Worm (Caenorhabditis elegans): ENCODE results near the gene ugt-38.

ugt-38 gene

DNA sequence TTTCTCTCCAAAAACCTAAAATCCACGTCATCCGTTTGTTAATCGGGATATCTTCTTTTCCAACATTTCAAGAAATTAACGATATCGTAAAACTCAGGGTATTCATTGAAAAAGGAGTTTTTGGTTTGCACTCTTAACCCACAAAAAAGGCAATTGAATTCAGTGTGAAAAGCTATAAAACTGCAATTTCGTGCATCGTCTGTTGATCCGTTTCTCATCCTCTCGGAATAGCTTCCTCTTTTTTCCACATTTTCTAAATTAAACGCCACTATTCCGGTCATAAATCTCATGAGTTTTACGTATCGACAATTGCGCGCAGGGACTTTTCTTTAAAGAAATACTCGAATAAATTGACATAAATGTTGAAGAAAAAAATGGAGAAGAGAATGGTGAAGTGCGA lies 35.0 kb downstream of the ugt-38 start:
- TF ChIP-seq nhr-67 (tag; optimal IDR thresholded peaks at IDR 0.05) (no peak), daf-12 (tag; optimal IDR thresholded peaks at IDR 0.05) (no peak), nhr-43 (tag; optimal IDR thresholded peaks at IDR 0.05; ENCODE audit: poor library complexity, severe bottlenecking) (no peak), elt-3 (tag; optimal IDR thresholded peaks at IDR 0.05) (no peak), ZK546.5 (tag; optimal IDR thresholded peaks at IDR 0.05) (no peak), R02D3.7 (tag; optimal IDR thresholded peaks at IDR 0.05) (no peak), ceh-28 (tag; optimal IDR thresholded peaks at IDR 0.05) (no peak)

DNA sequence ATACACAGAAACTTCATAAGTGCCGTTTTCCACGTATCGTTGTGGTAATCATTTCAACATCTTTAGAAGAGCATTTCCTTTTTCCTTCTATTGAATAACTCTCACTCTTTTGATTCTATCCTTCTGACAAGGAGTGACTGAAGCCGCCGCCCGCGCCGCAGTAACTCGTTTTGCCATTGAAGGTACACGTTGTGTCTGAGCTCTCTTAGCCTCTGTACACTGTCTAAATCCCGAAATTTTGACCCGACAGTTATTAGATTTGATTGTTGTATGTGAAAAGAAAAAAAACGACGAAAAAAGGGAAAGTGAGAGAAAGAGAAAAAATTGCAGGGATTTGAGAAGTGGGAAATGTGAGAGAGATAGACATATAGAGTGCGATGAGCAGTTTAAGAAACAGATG lies 36.0 kb downstream of the ugt-38 start:
- TF ChIP-seq daf-12 (tag; optimal IDR thresholded peaks at IDR 0.05) (no peak), ZK546.5 (tag; optimal IDR thresholded peaks at IDR 0.05) (no peak), fkh-10 (GFP tag; optimal IDR thresholded peaks at IDR 0.05) (peak; percentile 76), ztf-4 (tag; optimal IDR thresholded peaks at IDR 0.05) (no peak), elt-3 (tag; optimal IDR thresholded peaks at IDR 0.05) (no peak), pha-4 (tag; optimal IDR thresholded peaks at IDR 0.05) (no peak), nhr-67 (tag; optimal IDR thresholded peaks at IDR 0.05) (no peak)

DNA sequence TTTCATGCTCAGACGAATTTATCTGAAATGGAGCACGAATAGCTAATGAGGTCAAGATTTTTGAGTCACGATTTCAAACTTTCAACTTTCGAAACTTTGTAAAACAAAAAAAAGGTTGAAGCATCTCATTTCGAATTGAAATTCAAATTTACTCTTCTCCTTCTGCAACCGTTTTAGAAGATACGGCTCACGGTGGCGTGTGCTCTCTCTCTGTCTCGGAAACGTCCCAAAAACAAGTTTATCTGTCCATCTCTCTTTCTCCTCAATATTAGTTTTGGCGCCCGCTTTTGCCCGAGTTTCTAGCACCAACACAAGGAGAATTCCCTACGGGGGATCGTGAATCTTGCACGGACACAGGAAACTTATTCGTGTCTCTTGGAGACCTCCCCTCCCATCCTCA lies 36.9 kb downstream of the ugt-38 start:
- TF ChIP-seq tbx-2 (tag; optimal IDR thresholded peaks at IDR 0.05) (no peak), fkh-10 (GFP tag; optimal IDR thresholded peaks at IDR 0.05) (peak; percentile 21)

DNA sequence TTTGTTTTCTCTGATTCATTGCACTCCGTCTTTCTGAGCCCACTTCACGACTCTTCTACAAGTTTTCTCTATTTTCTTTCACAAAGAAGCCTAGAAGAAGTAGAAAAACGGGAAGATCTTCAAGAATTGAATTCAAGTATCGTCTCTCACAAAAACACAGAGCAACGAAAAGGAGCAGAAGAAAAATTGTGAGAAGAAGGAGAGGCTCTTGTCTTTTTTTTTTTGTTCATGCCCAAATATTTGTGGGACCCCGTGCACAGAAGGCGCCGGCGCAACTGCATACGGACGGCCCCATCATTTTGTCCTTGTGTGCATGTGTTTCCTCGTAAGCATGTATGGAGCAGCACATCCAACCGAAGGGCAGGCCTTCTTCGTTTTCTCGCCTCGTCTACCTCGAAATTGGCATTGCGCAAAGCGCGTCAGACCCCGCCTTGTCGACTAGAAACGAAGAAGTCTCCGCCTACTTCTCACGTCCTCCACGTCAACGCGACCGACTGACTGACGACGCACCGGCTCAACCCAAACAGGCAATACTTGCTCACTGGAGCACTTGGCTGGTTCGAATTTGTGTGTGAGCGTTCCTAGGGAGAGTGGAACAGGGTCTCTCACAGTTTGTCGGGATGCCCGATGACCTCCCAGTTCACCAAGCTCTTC lies 40.6 kb downstream of the ugt-38 start:
- TF ChIP-seq elt-3 (tag; optimal IDR thresholded peaks at IDR 0.05): no peak
- peak; percentile 54 for TF ChIP-seq fkh-10 (GFP tag; optimal IDR thresholded peaks at IDR 0.05)

DNA sequence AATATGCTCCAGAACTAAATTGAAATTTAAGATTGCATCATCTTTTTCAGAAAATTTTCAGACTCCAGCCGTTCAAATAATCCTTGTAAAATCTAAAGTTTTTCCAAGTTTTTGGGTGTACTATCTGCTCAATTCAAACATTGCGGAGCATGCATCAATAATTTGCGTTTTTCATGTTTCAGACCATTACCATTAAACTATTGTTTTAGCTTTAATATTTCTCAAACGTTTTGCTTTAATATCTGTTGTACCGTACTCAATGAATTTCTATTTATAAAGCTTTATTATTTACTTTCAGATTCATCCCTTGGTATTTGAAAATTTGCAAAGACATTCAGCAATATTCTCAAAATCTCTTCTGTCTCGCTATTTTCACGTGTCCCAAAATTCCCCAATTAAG lies 44.0 kb downstream of the ugt-38 start, which contains the start of gene odr-2:
Gene odr-2, plus strand, starts transcription at position 301 of the 400 bp plus-strand sequence.
- TF ChIP-seq ztf-11 (tag; optimal IDR thresholded peaks at IDR 0.05) (no peak), ZK546.5 (tag; optimal IDR thresholded peaks at IDR 0.05) (no peak), lin-15B (tag; optimal IDR thresholded peaks at IDR 0.05) (no peak), unc-39 (tag; optimal IDR thresholded peaks at IDR 0.05) (no peak), ztf-4 (tag; optimal IDR thresholded peaks at IDR 0.05) (no peak), skn-1 (tag; optimal IDR thresholded peaks at IDR 0.05) (no peak), pha-4 (tag; optimal IDR thresholded peaks at IDR 0.05) (no peak), nhr-28 (tag; optimal IDR thresholded peaks at IDR 0.05) (no peak), unc-62 (GFP tag; optimal IDR thresholded peaks at IDR 0.05) (no peak), nhr-25 (tag; optimal IDR thresholded peaks at IDR 0.05) (no peak), ceh-9 (tag; optimal IDR thresholded peaks at IDR 0.05) (no peak), nhr-23 (tag; optimal IDR thresholded peaks at IDR 0.05) (no peak), nhr-237 (tag; optimal IDR thresholded peaks at IDR 0.05) (no peak)

DNA sequence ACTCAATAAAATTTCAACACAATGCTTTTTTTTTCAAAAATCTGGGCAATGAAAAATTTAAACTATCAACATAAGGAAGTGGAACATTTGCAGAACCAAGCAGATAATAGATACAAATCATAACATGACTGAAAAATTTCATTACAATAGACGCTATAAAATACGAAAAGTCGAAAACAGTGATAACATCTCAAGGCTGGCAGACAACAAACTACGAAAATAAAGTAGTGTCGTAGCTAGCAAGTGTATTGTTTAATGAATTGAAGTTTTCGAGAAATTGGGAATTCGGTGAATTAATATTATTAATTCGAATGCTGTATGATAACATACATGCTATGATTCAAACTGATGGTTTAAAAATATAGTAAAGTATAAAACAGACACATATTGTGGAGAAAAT lies 50.5 kb downstream of the ugt-38 start:
- TF ChIP-seq nhr-76 (tag; optimal IDR thresholded peaks at IDR 0.05): no peak
- no peak for TF ChIP-seq elt-2 (tag; optimal IDR thresholded peaks at IDR 0.05)
- TF ChIP-seq unc-62 (GFP tag; optimal IDR thresholded peaks at IDR 0.05): no peak
- TF ChIP-seq unc-39 (tag; optimal IDR thresholded peaks at IDR 0.05): no peak
- no peak for TF ChIP-seq nhr-77 (tag; optimal IDR thresholded peaks at IDR 0.05)
- no peak for TF ChIP-seq nhr-43 (tag; optimal IDR thresholded peaks at IDR 0.05; ENCODE audit: poor library complexity, severe bottlenecking)
- no peak for TF ChIP-seq nhr-237 (tag; optimal IDR thresholded peaks at IDR 0.05)
- TF ChIP-seq lin-39 (tag; optimal IDR thresholded peaks at IDR 0.05): no peak
- no peak for TF ChIP-seq egl-5 (tag; optimal IDR thresholded peaks at IDR 0.05)
- no peak for TF ChIP-seq nhr-23 (tag; optimal IDR thresholded peaks at IDR 0.05)
- no peak for TF ChIP-seq ceh-9 (tag; optimal IDR thresholded peaks at IDR 0.05)
- TF ChIP-seq tbx-2 (tag; optimal IDR thresholded peaks at IDR 0.05): no peak
- no peak for TF ChIP-seq pha-4 (tag; optimal IDR thresholded peaks at IDR 0.05)
- TF ChIP-seq elt-3 (tag; optimal IDR thresholded peaks at IDR 0.05): no peak
- no peak for TF ChIP-seq nhr-25 (tag; optimal IDR thresholded peaks at IDR 0.05)
- TF ChIP-seq mml-1 (tag; optimal IDR thresholded peaks at IDR 0.05): no peak
- TF ChIP-seq skn-1 (tag; optimal IDR thresholded peaks at IDR 0.05): no peak

DNA sequence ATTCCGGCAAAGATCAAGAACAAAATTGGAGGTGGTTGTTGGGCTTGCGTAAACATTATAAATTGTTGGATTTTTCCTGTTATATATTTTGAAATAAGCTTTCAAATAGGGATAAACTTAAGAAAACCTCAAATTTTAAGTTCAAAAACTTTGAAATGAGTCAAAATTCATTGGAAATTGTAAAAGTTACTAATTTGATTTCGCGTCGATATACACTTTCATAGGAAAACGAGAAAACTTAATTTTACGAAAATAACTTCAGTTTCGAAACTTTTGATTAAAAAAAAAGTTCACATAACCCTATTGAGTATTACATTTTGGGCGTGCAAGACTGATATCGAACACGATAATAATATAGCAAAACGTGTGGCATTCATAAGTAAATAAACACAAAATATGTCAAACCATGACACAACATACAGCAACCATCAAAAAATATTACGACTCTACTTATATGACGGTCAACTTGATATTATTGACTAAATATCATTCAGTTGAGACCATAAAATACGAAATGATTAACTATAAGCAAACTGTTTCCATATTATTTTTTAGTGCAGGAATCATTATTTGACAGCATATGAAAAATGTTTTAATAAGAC lies 51.0 kb downstream of the ugt-38 start:
- TF ChIP-seq ztf-4 (tag; optimal IDR thresholded peaks at IDR 0.05) (no peak), lin-15B (tag; optimal IDR thresholded peaks at IDR 0.05) (no peak), pqm-1 (tag; optimal IDR thresholded peaks at IDR 0.05) (peak; percentile 21), fkh-10 (GFP tag; optimal IDR thresholded peaks at IDR 0.05) (no peak), lsy-12 (tag; optimal IDR thresholded peaks at IDR 0.05) (no peak), elt-2 (tag; optimal IDR thresholded peaks at IDR 0.05) (peak; percentile 27), unc-62 (GFP tag; optimal IDR thresholded peaks at IDR 0.05) (no peak)
